Worm (Caenorhabditis elegans) whole organism, mixed stage, embryonic: Measurements from ENCODE around the gene ubh-2.

ENCODE experiments used
- blmp-1 ChIP-seq: fragments of 150-350 bp; optimal IDR thresholded peaks from 2 replicates; lab custom pipeline; 2014; ENCODE audit warnings: missing biosample characterization, missing genetic modification characterization
- ceh-39 ChIP-seq: fragments of 150-350 bp; optimal IDR thresholded peaks from 2 replicates; lab custom pipeline; 2014; ENCODE audit warnings: missing biosample characterization, missing genetic modification characterization
- ceh-43 ChIP-seq: fragments of 200-800 bp; sonication (Bioruptor generic); optimal IDR thresholded peaks from 2 replicates; lab custom pipeline; 2018; ENCODE audit warnings: mild to moderate bottlenecking, missing genetic modification characterization, moderate library complexity, missing compliant biosample characterization
- drap-1 ChIP-seq: fragments of 200-800 bp; sonication (Bioruptor generic); optimal IDR thresholded peaks from 3 replicates; lab custom pipeline; 2018; ENCODE audit warnings: mild to moderate bottlenecking, missing genetic modification characterization, missing compliant biosample characterization
- lin-13 ChIP-seq: fragments of 150-350 bp; optimal IDR thresholded peaks from 2 replicates; lab custom pipeline; 2014; ENCODE audit warnings: missing biosample characterization, missing genetic modification characterization
- mep-1 ChIP-seq: fragments of 150-350 bp; optimal IDR thresholded peaks from 2 replicates; lab custom pipeline; 2017; ENCODE audit warnings: missing biosample characterization, missing genetic modification reagents, missing genetic modification characterization, inconsistent platforms
- nhr-2 ChIP-seq: fragments of 150-350 bp; optimal IDR thresholded peaks from 2 replicates; lab custom pipeline; 2014; ENCODE audit warnings: missing biosample characterization, missing genetic modification characterization
- nhr-28 ChIP-seq: fragments of 150-350 bp; optimal IDR thresholded peaks from 2 replicates; lab custom pipeline; 2014; ENCODE audit warnings: missing biosample characterization, missing genetic modification characterization
- nhr-76 ChIP-seq: sonication (generic microtip); optimal IDR thresholded peaks from 2 replicates; lab custom pipeline; 2017; ENCODE audit warnings: missing biosample characterization, missing genetic modification characterization
- snpc-4 ChIP-seq: fragments of 150-350 bp; optimal IDR thresholded peaks from 2 replicates; lab custom pipeline; 2014; ENCODE audit warnings: missing biosample characterization, missing genetic modification characterization
- unc-120 ChIP-seq: sonication (generic microtip); optimal IDR thresholded peaks from 2 replicates; lab custom pipeline; 2017; ENCODE audit warnings: missing genetic modification characterization, missing compliant biosample characterization; ENCODE audit not compliant: poor library complexity, severe bottlenecking
- unc-62 ChIP-seq: fragments of 150-350 bp; optimal IDR thresholded peaks from 2 replicates; lab custom pipeline; 2014; ENCODE audit warnings: missing biosample characterization, missing genetic modification reagents, missing genetic modification characterization

- TF ChIP-seq lin-13 (tag; lab: Kevin White, UChicago) (no peak), ceh-39 (tag; lab: Kevin White, UChicago) (no peak), snpc-4 (tag; lab: Kevin White, UChicago) (no peak), ceh-43 (GFP tag; lab: Kevin White, UChicago) (no peak), blmp-1 (tag; lab: Kevin White, UChicago) (no peak), unc-120 (no peak), unc-62 (GFP tag; lab: Kevin White, UChicago) (no peak), nhr-76 (tag; lab: Kevin White, UChicago) (no peak), nhr-2 (tag; lab: Kevin White, UChicago) (no peak), mep-1 (no peak), drap-1 (GFP tag; lab: Kevin White, UChicago) (no peak), nhr-28 (tag; lab: Kevin White, UChicago) (no peak)
Measured at ce11 chrV:6495353-6495752, 14.3 kb downstream of the ubh-2 start.
